Worm (Caenorhabditis elegans): ENCODE data around the gene D2062.4.

DNA sequence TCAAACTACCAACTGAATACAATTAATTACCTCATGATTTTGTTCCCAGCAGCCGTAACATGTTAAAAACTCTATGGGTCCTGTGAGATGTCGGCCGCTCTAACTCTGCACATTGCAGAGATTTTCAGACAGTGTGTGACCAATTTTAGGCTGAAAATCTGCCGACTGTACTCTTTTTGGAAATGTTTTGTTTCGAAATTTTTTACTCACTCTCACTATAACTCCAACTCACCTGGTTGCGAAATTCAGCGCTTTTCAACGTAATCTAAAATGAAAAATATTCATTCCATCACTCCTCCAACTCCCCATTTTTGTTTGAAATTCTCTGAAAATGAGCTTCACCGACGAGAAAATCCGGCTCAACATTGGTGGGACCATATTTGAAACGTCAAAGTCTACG is 26.3 kb downstream of the D2062.4 start, which contains the start of the genes F22E5.13 and F22E5.6:
- TF ChIP-seq nhr-76 (tag; optimal IDR thresholded peaks at IDR 0.05) = no peak
- no peak for TF ChIP-seq nhr-41 (GFP tag; IDR thresholded peaks at IDR 0.05)
- TF ChIP-seq F44E2.7 (GFP tag; IDR thresholded peaks at IDR 0.05) = no peak
- TF ChIP-seq Y48G9A.11 (GFP tag; IDR thresholded peaks at IDR 0.05) = no peak
- TF ChIP-seq pha-4 (GFP tag; IDR thresholded peaks at IDR 0.05) = no peak
- no peak for TF ChIP-seq pha-4 (tag; optimal IDR thresholded peaks at IDR 0.05)
- TF ChIP-seq dmd-9 (GFP tag; IDR thresholded peaks at IDR 0.05) = no peak
